Worm (Caenorhabditis elegans): ENCODE results near the gene ZC250.2.

ZC250.2 gene

ce11 chrV:5842507-5843144, 50.5 kb downstream of the ZC250.2 start:
- TF ChIP-seq hlh-1 (tag; optimal IDR thresholded peaks at IDR 0.05) (no peak), ces-1 (GFP tag; optimal IDR thresholded peaks at IDR 0.05) (no peak), ceh-39 (tag; optimal IDR thresholded peaks at IDR 0.05) (no peak)

- TF ChIP-seq unc-120 (tag; optimal IDR thresholded peaks at IDR 0.05; ENCODE audit: poor library complexity, severe bottlenecking): no peak
- TF ChIP-seq zip-8 (tag; optimal IDR thresholded peaks at IDR 0.05): no peak
- peak; percentile 6 for TF ChIP-seq drap-1 (GFP tag; optimal IDR thresholded peaks at IDR 0.05)
- TF ChIP-seq ceh-83 (GFP tag; optimal IDR thresholded peaks at IDR 0.05): peak; percentile 13
- TF ChIP-seq ceh-43 (GFP tag; optimal IDR thresholded peaks at IDR 0.05): no peak
- no peak for TF ChIP-seq nhr-12 (tag; optimal IDR thresholded peaks at IDR 0.05)
- no peak for TF ChIP-seq mep-1 (tag; optimal IDR thresholded peaks at IDR 0.05)
- TF ChIP-seq cnd-1 (tag; optimal IDR thresholded peaks at IDR 0.05): no peak
- no peak for TF ChIP-seq bed-3 (GFP tag; optimal IDR thresholded peaks at IDR 0.05)
- no peak for TF ChIP-seq nhr-237 (tag; optimal IDR thresholded peaks at IDR 0.05)
- TF ChIP-seq tbx-8 (GFP tag; optimal IDR thresholded peaks at IDR 0.05): no peak
- no peak for TF ChIP-seq sem-2 (GFP tag; optimal IDR thresholded peaks at IDR 0.05)
- TF ChIP-seq ham-2 (GFP tag; optimal IDR thresholded peaks at IDR 0.05): no peak
Measured at ce11 chrV:5843415-5844337, 51.5 kb downstream of the ZC250.2 start.

- TF ChIP-seq tbx-8 (GFP tag; optimal IDR thresholded peaks at IDR 0.05): no peak
- no peak for TF ChIP-seq lin-32 (GFP tag; optimal IDR thresholded peaks at IDR 0.05)
- no peak for TF ChIP-seq unc-39 (tag; optimal IDR thresholded peaks at IDR 0.05)
- no peak for TF ChIP-seq ceh-39 (tag; optimal IDR thresholded peaks at IDR 0.05)
- TF ChIP-seq cnd-1 (tag; optimal IDR thresholded peaks at IDR 0.05): no peak
- no peak for TF ChIP-seq unc-120 (tag; optimal IDR thresholded peaks at IDR 0.05; ENCODE audit: poor library complexity, severe bottlenecking)
- TF ChIP-seq pha-4 (tag; optimal IDR thresholded peaks at IDR 0.05): no peak
- TF ChIP-seq lsy-2 (tag; optimal IDR thresholded peaks at IDR 0.05): no peak
- no peak for TF ChIP-seq hlh-1 (tag; optimal IDR thresholded peaks at IDR 0.05)
- TF ChIP-seq blmp-1 (tag; optimal IDR thresholded peaks at IDR 0.05): no peak
- TF ChIP-seq mep-1 (tag; optimal IDR thresholded peaks at IDR 0.05): no peak
- TF ChIP-seq mls-2 (tag; optimal IDR thresholded peaks at IDR 0.05): no peak
Measured at ce11 chrV:5844349-5844760, 52.2 kb downstream of the ZC250.2 start.
